Worm (Caenorhabditis elegans): ENCODE data around the gene Y17D7C.2.

ce11 chrV:18750445-18750844 lies 30.7 kb upstream of the Y17D7C.2 start, which contains the start of the genes F11D11.21 and F11D11.12:
- TF ChIP-seq blmp-1 (tag; optimal IDR thresholded peaks at IDR 0.05; ENCODE audit: insufficient read depth): no peak
- no peak for TF ChIP-seq nhr-25 (tag; optimal IDR thresholded peaks at IDR 0.05)
- TF ChIP-seq mdl-1 (tag; optimal IDR thresholded peaks at IDR 0.05): no peak
- TF ChIP-seq nhr-11 (tag; optimal IDR thresholded peaks at IDR 0.05): no peak
- TF ChIP-seq nhr-237 (tag; optimal IDR thresholded peaks at IDR 0.05): no peak
- no peak for TF ChIP-seq nhr-129 (tag; optimal IDR thresholded peaks at IDR 0.05)
- TF ChIP-seq ama-1 (optimal IDR thresholded peaks at IDR 0.05): no peak
- TF ChIP-seq elt-1 (tag; optimal IDR thresholded peaks at IDR 0.05): no peak
- TF ChIP-seq aly-2 (tag; optimal IDR thresholded peaks at IDR 0.05): no peak
- no peak for TF ChIP-seq dmd-4 (tag; optimal IDR thresholded peaks at IDR 0.05)
